Fruit fly (Drosophila melanogaster): ENCODE results near the gene srw.

srw gene

dm6 chr3L:4263502-4263901, 19.8 kb downstream of the srw start, which contains the start of gene CG1273 (continued):
- TF ChIP-seq CG12391 (tag; optimal IDR thresholded peaks at IDR 0.05), result no peak
- TF ChIP-seq CG34224 (GFP tag; IDR thresholded peaks at IDR 0.05; ENCODE audit: partially characterized antibody), result no peak
- TF ChIP-seq crc (GFP tag; optimal IDR thresholded peaks at IDR 0.05), result no peak
- peak; percentile 55 for TF ChIP-seq oc (tag; optimal IDR thresholded peaks at IDR 0.05)
- TF ChIP-seq Jarid2 (GFP tag; optimal IDR thresholded peaks at IDR 0.05), result peak; percentile 28
- peak; percentile 23; the same call in 1 of the 3 replicates for TF ChIP-seq knrl (GFP tag; IDR thresholded peaks at IDR 0.05; ENCODE audit: partially characterized antibody)
- TF ChIP-seq vvl (GFP tag; IDR thresholded peaks at IDR 0.05), result 0 out of 2 replicates have a peak, but pooled peaks have one; percentile 47
- TF ChIP-seq H2.0 (GFP tag; IDR thresholded peaks at IDR 0.05), result no peak
- TF ChIP-seq Eip74EF (GFP tag; optimal IDR thresholded peaks at IDR 0.05), result no peak
- no peak for TF ChIP-seq CG7271 (tag; optimal IDR thresholded peaks at IDR 0.05)
- TF ChIP-seq fd102C (GFP tag; optimal IDR thresholded peaks at IDR 0.05), result no peak
- TF ChIP-seq toy (GFP tag; IDR thresholded peaks at IDR 0.05), result no peak
- TF ChIP-seq Optix (GFP tag; IDR thresholded peaks at IDR 0.05), result no peak
- no peak for TF ChIP-seq CG15696 (tag; optimal IDR thresholded peaks at IDR 0.05)
- 0 out of 3 replicates have a peak, but pooled peaks have one; percentile 9 for TF ChIP-seq ci (GFP tag; IDR thresholded peaks at IDR 0.05)
- TF ChIP-seq BEAF-32 (GFP tag; optimal IDR thresholded peaks at IDR 0.05), result no peak
- no peak for TF ChIP-seq tgo (GFP tag; IDR thresholded peaks at IDR 0.05)
- TF ChIP-seq bowl (GFP tag; IDR thresholded peaks at IDR 0.05), result no peak

- TF ChIP-seq Opbp (GFP tag; IDR thresholded peaks at IDR 0.05; ENCODE audit: partially characterized antibody) (0 out of 3 replicates have a peak, but pooled peaks have one; percentile 17), lmd (GFP tag; IDR thresholded peaks at IDR 0.05) (no peak), pros (GFP tag; optimal IDR thresholded peaks at IDR 0.05) (no peak), Oaz (GFP tag; IDR thresholded peaks at IDR 0.05) (no peak), CG9932 (GFP tag; IDR thresholded peaks at IDR 0.05) (no peak), zen2 (GFP tag; IDR thresholded peaks at IDR 0.05; ENCODE audit: partially characterized antibody) (no peak; the same call in 1 of the 3 replicates), pan (optimal IDR thresholded peaks at IDR 0.05) (no peak), pan (GFP tag; optimal IDR thresholded peaks at IDR 0.05 in 1 of 2, IDR thresholded peaks at IDR 0.05 in 1 of 2) (no peak), Ssrp (tag; optimal IDR thresholded peaks at IDR 0.05) (no peak), grau (tag; optimal IDR thresholded peaks at IDR 0.05) (peak; percentile 29), rib (GFP tag; IDR thresholded peaks at IDR 0.05) (no peak), CG2202 (tag; optimal IDR thresholded peaks at IDR 0.05) (no peak), Sox100B (GFP tag; optimal IDR thresholded peaks at IDR 0.05) (no peak), Dfd (GFP tag; optimal IDR thresholded peaks at IDR 0.05) (no peak), sima (GFP tag; optimal IDR thresholded peaks at IDR 0.05) (no peak), pho (GFP tag; optimal IDR thresholded peaks at IDR 0.05) (no peak), CG3407 (GFP tag; optimal IDR thresholded peaks at IDR 0.05) (no peak), sd (tag; optimal IDR thresholded peaks at IDR 0.05) (peak; percentile 21), chm (GFP tag; IDR thresholded peaks at IDR 0.05) (no peak), CG9797 (GFP tag; optimal IDR thresholded peaks at IDR 0.05) (no peak), CG10209 (GFP tag; optimal IDR thresholded peaks at IDR 0.05) (no peak), CG9437 (GFP tag; optimal IDR thresholded peaks at IDR 0.05) (no peak), CG16779 (GFP tag; IDR thresholded peaks at IDR 0.05) (no peak), HLH4C (GFP tag; IDR thresholded peaks at IDR 0.05; ENCODE audit: partially characterized antibody) (peak; percentile 80), NFAT (GFP tag; IDR thresholded peaks at IDR 0.05) (no peak), CG10979 (tag; optimal IDR thresholded peaks at IDR 0.05) (no peak), CG8089 (GFP tag; optimal IDR thresholded peaks at IDR 0.05) (no peak), CG10462 (GFP tag; optimal IDR thresholded peaks at IDR 0.05) (peak; percentile 31), Hr78 (GFP tag; optimal IDR thresholded peaks at IDR 0.05) (no peak), CG17186 (GFP tag; optimal IDR thresholded peaks at IDR 0.05) (no peak), Jarid2 (GFP tag; optimal IDR thresholded peaks at IDR 0.05) (no peak), nerfin-1 (tag; optimal IDR thresholded peaks at IDR 0.05) (no peak), CG2116 (GFP tag; optimal IDR thresholded peaks at IDR 0.05) (peak; percentile 88)
These were observed 20.9 kb downstream of the srw start, which contains the start of the genes CG11586 and VhaM9.7-a for dm6 chr3L:4262384-4262783. Gene CG11586 (minus strand): TSS chr3L:4262470. Gene VhaM9.7-a (plus strand): TSS chr3L:4262705.
